Worm (Caenorhabditis elegans) whole organism, L4 larva: Measurements from ENCODE around the gene srsx-27.

ENCODE experiments used
- F49E8.2 ChIP-seq: sonication (generic microtip); optimal IDR thresholded peaks from 2 replicates; lab custom pipeline; 2016; ENCODE audit warnings: missing compliant biosample characterization, mild to moderate bottlenecking, missing genetic modification characterization, borderline replicate concordance
- T26A8.4 ChIP-seq: fragments of 200-800 bp; sonication (Bioruptor generic); IDR thresholded peaks from 2 replicates; pipeline ENCODE4 v1.3.6; 2022; ENCODE audit warnings: missing genetic modification characterization, missing compliant biosample characterization
- Y105C5A.15 ChIP-seq: fragments of 200-800 bp; sonication (Bioruptor generic); IDR thresholded peaks from 2 replicates; pipeline ENCODE4 v1.3.6; 2022; ENCODE audit warnings: missing genetic modification characterization, missing compliant biosample characterization
- Y5F2A.4 ChIP-seq: fragments of 200-800 bp; sonication (Bioruptor generic); optimal IDR thresholded peaks from 2 replicates; lab custom pipeline; 2018; ENCODE audit warnings: mild to moderate bottlenecking, missing genetic modification characterization, missing compliant biosample characterization
- ZK337.2 ChIP-seq: fragments of 200-800 bp; sonication (Bioruptor generic); IDR thresholded peaks from 2 replicates; pipeline ENCODE4 v1.3.6; 2022; ENCODE audit warnings: missing genetic modification reagents, missing genetic modification characterization, missing compliant biosample characterization
- ZK546.5 ChIP-seq, 2 experiments: sonication (generic microtip); optimal IDR thresholded peaks; 2 replicates each; lab custom pipeline; 2017; ENCODE audit warnings: missing biosample characterization in 2 of 2, missing genetic modification characterization in 2 of 2
- aha-1 ChIP-seq: fragments of 150-350 bp; peaks from one replicate; lab custom pipeline; 2014; ENCODE audit warnings: missing biosample characterization, missing genetic modification characterization
- ama-1 ChIP-seq: fragments of 150-350 bp; optimal IDR thresholded peaks from 2 replicates; lab custom pipeline; 2014; ENCODE audit warnings: inconsistent platforms, mixed read lengths
- ceh-28 ChIP-seq: fragments of 150-350 bp; optimal IDR thresholded peaks from 2 replicates; lab custom pipeline; 2014; ENCODE audit warnings: missing biosample characterization, missing genetic modification reagents, missing genetic modification characterization
- ceh-32 ChIP-seq: sonication (generic microtip); optimal IDR thresholded peaks from 2 replicates; lab custom pipeline; 2016; ENCODE audit warnings: mild to moderate bottlenecking, missing genetic modification characterization, missing compliant biosample characterization; ENCODE audit not compliant: poor library complexity
- ceh-44 ChIP-seq: fragments of 200-800 bp; sonication (Bioruptor generic); IDR thresholded peaks from 2 replicates; pipeline ENCODE4 v1.3.6; 2022; ENCODE audit warnings: missing genetic modification reagents, missing genetic modification characterization, missing compliant biosample characterization
- ces-1 ChIP-seq: fragments of 150-350 bp; sonication (generic microtip); optimal IDR thresholded peaks from 4 replicates; lab custom pipeline; 2014; ENCODE audit warnings: missing biosample characterization, missing genetic modification reagents, missing genetic modification characterization
- daf-19 ChIP-seq: fragments of 200-800 bp; sonication (Bioruptor generic); conservative IDR thresholded peaks from 2 replicates; pipeline ENCODE4 v1.3.6; 2022; ENCODE audit warnings: missing genetic modification characterization, missing compliant biosample characterization
- dmd-6 ChIP-seq: fragments of 200-800 bp; sonication (Bioruptor generic); IDR thresholded peaks from 2 replicates; pipeline ENCODE4 v1.3.6; 2022; ENCODE audit warnings: missing genetic modification reagents, missing genetic modification characterization, missing compliant biosample characterization
- dpl-1 ChIP-seq: fragments of 150-350 bp; optimal IDR thresholded peaks from 2 replicates; lab custom pipeline; 2014; ENCODE audit warnings: missing biosample characterization, missing genetic modification reagents, missing genetic modification characterization
- dve-1 ChIP-seq: sonication (generic microtip); optimal IDR thresholded peaks from 2 replicates; lab custom pipeline; 2017; ENCODE audit warnings: antibody characterized with exemption, mild to moderate bottlenecking, missing genetic modification characterization, missing compliant biosample characterization; ENCODE audit not compliant: insufficient read depth
- fkh-10 ChIP-seq: fragments of 150-350 bp; optimal IDR thresholded peaks from 2 replicates; lab custom pipeline; 2014; ENCODE audit warnings: missing biosample characterization, missing genetic modification reagents, missing genetic modification characterization
- gei-8 ChIP-seq: fragments of 200-800 bp; sonication (Bioruptor generic); optimal IDR thresholded peaks from 2 replicates; lab custom pipeline; 2018; ENCODE audit warnings: mild to moderate bottlenecking, missing genetic modification characterization, missing compliant biosample characterization
- hlh-11 ChIP-seq: fragments of 200-800 bp; sonication (Bioruptor generic); optimal IDR thresholded peaks from 2 replicates; lab custom pipeline; 2018; ENCODE audit warnings: mild to moderate bottlenecking, missing genetic modification characterization, missing compliant biosample characterization
- hlh-30 ChIP-seq: sonication (generic microtip); optimal IDR thresholded peaks from 2 replicates; lab custom pipeline; 2017; ENCODE audit warnings: antibody characterized with exemption, mild to moderate bottlenecking, missing genetic modification characterization, missing compliant biosample characterization; ENCODE audit not compliant: insufficient read depth
- hmg-1.1 ChIP-seq: fragments of 200-800 bp; sonication (Bioruptor generic); IDR thresholded peaks from 2 replicates; pipeline ENCODE4 v1.3.6; 2022; ENCODE audit warnings: missing genetic modification reagents, missing genetic modification characterization, missing compliant biosample characterization
- lin-39 ChIP-seq: fragments of 150-350 bp; optimal IDR thresholded peaks from 2 replicates; lab custom pipeline; 2014; ENCODE audit warnings: missing biosample characterization, missing genetic modification reagents, missing genetic modification characterization
- madf-5 ChIP-seq, 2 experiments: fragments of 200-800 bp; sonication (Bioruptor generic); IDR thresholded peaks; 2 replicates each; pipeline ENCODE4 v1.3.6; 2022; ENCODE audit warnings: missing compliant biosample characterization in 2 of 2, missing genetic modification characterization in 2 of 2
- madf-9 ChIP-seq: fragments of 200-800 bp; sonication (Bioruptor generic); conservative IDR thresholded peaks from 2 replicates; pipeline ENCODE4 v1.3.6; 2022; ENCODE audit warnings: missing genetic modification reagents, missing genetic modification characterization, missing compliant biosample characterization
- mdl-1 ChIP-seq, 2 experiments: fragments of 150-350 bp in 1 of 2; sonication (generic microtip) in 1 of 2; optimal IDR thresholded peaks; 2 replicates each; lab custom pipeline; 2014 to 2017; ENCODE audit warnings: missing biosample characterization in 2 of 2, missing genetic modification characterization in 2 of 2
- nhr-10 ChIP-seq: fragments of 150-350 bp; optimal IDR thresholded peaks from 2 replicates; lab custom pipeline; 2014; ENCODE audit warnings: missing biosample characterization, missing genetic modification characterization
- nhr-25 ChIP-seq: sonication (generic microtip); optimal IDR thresholded peaks from 2 replicates; lab custom pipeline; 2017; ENCODE audit warnings: missing genetic modification characterization, mild to moderate bottlenecking, missing compliant biosample characterization, antibody characterized with exemption, moderate library complexity, borderline replicate concordance; ENCODE audit not compliant: insufficient read depth
- nhr-42 ChIP-seq: fragments of 200-800 bp; sonication (Bioruptor generic); IDR thresholded peaks from 2 replicates; pipeline ENCODE4 v1.3.6; 2022; ENCODE audit warnings: missing genetic modification characterization, missing compliant biosample characterization
- nhr-77 ChIP-seq: fragments of 150-350 bp; optimal IDR thresholded peaks from 2 replicates; lab custom pipeline; 2014; ENCODE audit warnings: missing biosample characterization, missing genetic modification characterization
- pha-4 ChIP-seq, 2 experiments: fragments of 150-350 bp in 1 of 2; fragments of 200-800 bp in 1 of 2; sonication (Bioruptor generic) in 1 of 2; IDR thresholded peaks in 1 of 2; optimal IDR thresholded peaks in 1 of 2; 2 replicates each; pipeline versions ENCODE4 v1.3.6 to Lab custom; 2014 to 2022; ENCODE audit warnings: missing genetic modification characterization in 2 of 2, missing genetic modification reagents in 2 of 2, missing biosample characterization in 1 of 2, missing compliant biosample characterization in 1 of 2
- rbr-2 ChIP-seq: sonication (generic microtip); optimal IDR thresholded peaks from 2 replicates; lab custom pipeline; 2016; ENCODE audit warnings: missing genotype, missing genetic modification characterization, missing compliant biosample characterization
- sdz-12 ChIP-seq: fragments of 200-800 bp; sonication (Bioruptor generic); optimal IDR thresholded peaks from 2 replicates; lab custom pipeline; 2018; ENCODE audit warnings: mild to moderate bottlenecking, missing genetic modification characterization, missing compliant biosample characterization
- set-16 ChIP-seq: fragments of 200-800 bp; sonication (Bioruptor generic); IDR thresholded peaks from 2 replicates; pipeline ENCODE4 v1.3.6; 2022; ENCODE audit warnings: missing genetic modification reagents, missing genetic modification characterization, missing compliant biosample characterization
- snpc-1.2 ChIP-seq: fragments of 200-800 bp; sonication (Bioruptor generic); IDR thresholded peaks from 2 replicates; pipeline ENCODE4 v1.3.6; 2022; ENCODE audit warnings: missing genetic modification reagents, missing genetic modification characterization, missing compliant biosample characterization
- spr-1 ChIP-seq: sonication (generic microtip); optimal IDR thresholded peaks from 2 replicates; lab custom pipeline; 2016; ENCODE audit warnings: mild to moderate bottlenecking, missing genetic modification characterization, missing compliant biosample characterization
- vab-7 ChIP-seq: fragments of 200-800 bp; sonication (Bioruptor generic); IDR thresholded peaks from 2 replicates; pipeline ENCODE4 v1.3.6; 2022; ENCODE audit warnings: missing genetic modification reagents, missing genetic modification characterization, missing compliant biosample characterization
- zip-2 ChIP-seq: fragments of 150-350 bp; optimal IDR thresholded peaks from 2 replicates; lab custom pipeline; 2014; ENCODE audit warnings: missing biosample characterization, missing genetic modification characterization
- ztf-7 ChIP-seq: fragments of 150-350 bp; optimal IDR thresholded peaks from 2 replicates; lab custom pipeline; 2014; ENCODE audit warnings: missing biosample characterization, missing genetic modification characterization

Gene srsx-27

ce11 chrV:10114329-10114728, 35.5 kb upstream of the srsx-27 start, which contains the start of gene cht-5:
Gene cht-5, plus strand, starts transcription at chrV:10114629.
- TF ChIP-seq ceh-28 (tag; lab: Kevin White, UChicago), result no peak
- no peak for TF ChIP-seq Y105C5A.15 (GFP tag; lab: Robert Waterston, UW)
- TF ChIP-seq aha-1, result no peak
- TF ChIP-seq hlh-11, result no peak
- no peak for TF ChIP-seq ama-1 (lab: Kevin White, UChicago)
- no peak for TF ChIP-seq lin-39 (tag; lab: Kevin White, UChicago)
- TF ChIP-seq nhr-77 (tag; lab: Kevin White, UChicago), result no peak
- TF ChIP-seq gei-8 (GFP tag; lab: Kevin White, UChicago), result no peak
- TF ChIP-seq ZK337.2 (GFP tag; lab: Robert Waterston, UW), result no peak
- no peak for TF ChIP-seq sdz-12 (GFP tag; lab: Kevin White, UChicago)

- TF ChIP-seq ztf-7 (no peak), mdl-1 (tag; optimal IDR thresholded peaks at IDR 0.05; lab: Kevin White, UChicago) (no peak), fkh-10 (GFP tag; lab: Kevin White, UChicago) (no peak), dpl-1 (no peak), F49E8.2 (tag; lab: Kevin White, UChicago) (no peak), snpc-1.2 (GFP tag; lab: Robert Waterston, UW) (no peak), T26A8.4 (GFP tag; lab: Robert Waterston, UW) (no peak), dve-1 (tag; lab: Kevin White, UChicago) (no peak), nhr-42 (GFP tag; lab: Robert Waterston, UW) (no peak), nhr-25 (tag; lab: Kevin White, UChicago) (no peak)
Observed at ce11 chrV:10117465-10117864, 32.4 kb upstream of the srsx-27 start, which contains the start of gene C08B6.5. Gene C08B6.5, plus strand, starts transcription at chrV:10117765.

- TF ChIP-seq nhr-10 (no peak), Y5F2A.4 (GFP tag; lab: Kevin White, UChicago) (no peak), daf-19 (GFP tag; lab: Robert Waterston, UW) (no peak), ceh-32 (tag; lab: Kevin White, UChicago) (no peak), ZK546.5 (tag; optimal IDR thresholded peaks at IDR 0.05; lab: Kevin White, UChicago) (no peak)
Observed at ce11 chrV:10120898-10121297, 28.9 kb upstream of the srsx-27 start, which contains the start of gene srxa-18. Gene srxa-18, minus strand, starts transcription at chrV:10120997.

ce11 chrV:10122670-10123069, 27.2 kb upstream of the srsx-27 start, which contains the start of gene srxa-19:
Gene srxa-19, minus strand, starts transcription at chrV:10122770.
- TF ChIP-seq madf-9 (GFP tag; lab: Robert Waterston, UW) (no peak), rbr-2 (no peak), ZK337.2 (GFP tag; lab: Robert Waterston, UW) (no peak), snpc-1.2 (GFP tag; lab: Robert Waterston, UW) (no peak), pha-4 (GFP tag; IDR thresholded peaks at IDR 0.05; lab: Robert Waterston, UW) (no peak), pha-4 (tag; optimal IDR thresholded peaks at IDR 0.05; lab: Kevin White, UChicago) (no peak), hlh-30 (no peak), set-16 (no peak), ama-1 (lab: Kevin White, UChicago) (no peak), ceh-44 (GFP tag; lab: Robert Waterston, UW) (no peak), daf-19 (GFP tag; lab: Robert Waterston, UW) (no peak), dpl-1 (no peak), zip-2 (tag; lab: Kevin White, UChicago) (no peak), madf-5 (GFP tag; IDR thresholded peaks at IDR 0.05; lab: Robert Waterston, UW) (no peak), dmd-6 (GFP tag; lab: Robert Waterston, UW) (no peak), ces-1 (GFP tag; lab: Kevin White, UChicago) (no peak), vab-7 (GFP tag; lab: Robert Waterston, UW) (no peak), spr-1 (tag; lab: Kevin White, UChicago) (no peak), hmg-1.1 (GFP tag; lab: Robert Waterston, UW) (no peak)
- TF ChIP-seq, all 104 proteins: peak for 0
